Fruit fly (Drosophila melanogaster): Measurements from ENCODE around the gene CG4229.
A peak's percentile ranks its signal among the peaks of the same experiment; 100 is the strongest.

The CG4229 gene

DNA sequence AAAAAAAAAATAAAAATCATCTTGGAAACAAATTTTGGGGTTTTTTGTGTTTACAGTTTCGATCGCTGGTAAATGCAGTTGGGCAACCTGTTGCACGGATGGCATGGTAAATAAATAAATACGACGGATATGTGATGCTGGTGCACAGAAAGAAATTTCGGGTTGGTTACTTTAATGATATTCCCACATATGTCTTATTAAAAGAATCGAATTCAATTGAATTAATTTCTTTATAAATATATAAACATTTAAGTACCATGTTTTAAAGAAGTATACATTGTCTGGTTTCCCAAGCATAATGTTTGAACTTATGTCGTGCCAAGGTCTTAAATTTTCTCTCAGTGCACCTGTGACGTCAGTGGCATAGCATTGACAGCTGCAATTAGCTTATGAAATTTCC is 10.9 kb downstream of the CG4229 start (continued):
- TF ChIP-seq Trl (optimal IDR thresholded peaks at IDR 0.05) (no peak), Trl (GFP tag; optimal IDR thresholded peaks at IDR 0.05) (no peak), fd96Cb (tag; optimal IDR thresholded peaks at IDR 0.05) (peak; percentile 73), CG8388 (GFP tag; optimal IDR thresholded peaks at IDR 0.05) (peak; percentile 67), CG1792 (GFP tag; optimal IDR thresholded peaks at IDR 0.05) (no peak), ranshi (GFP tag; IDR thresholded peaks at IDR 0.05) (0 out of 2 replicates have a peak, but pooled peaks have one; percentile 52), Doc2 (GFP tag; IDR thresholded peaks at IDR 0.05) (no peak), CG8281 (tag; optimal IDR thresholded peaks at IDR 0.05) (peak; percentile 32), D19A (tag; optimal IDR thresholded peaks at IDR 0.05) (peak; percentile 68), CrebB (tag; optimal IDR thresholded peaks at IDR 0.05) (no peak), shn (GFP tag; optimal IDR thresholded peaks at IDR 0.05) (no peak), bsh (GFP tag; optimal IDR thresholded peaks at IDR 0.05) (peak in 1 of 2 experiments; percentile 84), amos (GFP tag; IDR thresholded peaks at IDR 0.05; ENCODE audit: partially characterized antibody) (no peak), gce (GFP tag; IDR thresholded peaks at IDR 0.05) (peak; percentile 50; the same call in 1 of the 3 replicates), Kr (GFP tag; optimal IDR thresholded peaks at IDR 0.05) (no peak), CG7357 (GFP tag; IDR thresholded peaks at IDR 0.05) (no peak), ems (GFP tag; optimal IDR thresholded peaks at IDR 0.05) (no peak), CG4424 (GFP tag; optimal IDR thresholded peaks at IDR 0.05) (peak; percentile 65), hb (GFP tag; IDR thresholded peaks at IDR 0.05; ENCODE audit: partially characterized antibody) (no peak), sug (tag; optimal IDR thresholded peaks at IDR 0.05) (peak; percentile 27), Dek (tag; optimal IDR thresholded peaks at IDR 0.05) (no peak), CG3281 (GFP tag; optimal IDR thresholded peaks at IDR 0.05) (peak; percentile 15), ash1 (GFP tag; optimal IDR thresholded peaks at IDR 0.05) (no peak), Nf-YB (GFP tag; optimal IDR thresholded peaks at IDR 0.05) (peak; percentile 37), phol (tag; optimal IDR thresholded peaks at IDR 0.05) (peak; percentile 79), Hr39 (optimal IDR thresholded peaks at IDR 0.05) (no peak), CG18011 (GFP tag; optimal IDR thresholded peaks at IDR 0.05) (no peak), CG15011 (GFP tag; optimal IDR thresholded peaks at IDR 0.05) (peak; percentile 40), CG43689 (GFP tag; IDR thresholded peaks at IDR 0.05) (no peak), crp (GFP tag; optimal IDR thresholded peaks at IDR 0.05) (no peak), CG13287 (GFP tag; IDR thresholded peaks at IDR 0.05; ENCODE audit: partially characterized antibody) (no peak), CG33557 (GFP tag; optimal IDR thresholded peaks at IDR 0.05) (peak; percentile 30), CG2875 (GFP tag; optimal IDR thresholded peaks at IDR 0.05) (peak; percentile 50), CG10274 (GFP tag; optimal IDR thresholded peaks at IDR 0.05) (no peak), CG7271 (tag; optimal IDR thresholded peaks at IDR 0.05) (no peak), inv (GFP tag; IDR thresholded peaks at IDR 0.05; ENCODE audit: partially characterized antibody) (no peak), ssp (GFP tag; IDR thresholded peaks at IDR 0.05) (0 out of 2 replicates have a peak, but pooled peaks have one; percentile 30), CG16815 (GFP tag; optimal IDR thresholded peaks at IDR 0.05) (peak; percentile 10), sna (GFP tag; IDR thresholded peaks at IDR 0.05; ENCODE audit: partially characterized antibody) (no peak), Hr51 (GFP tag; optimal IDR thresholded peaks at IDR 0.05) (peak in 1 of 2 experiments; percentile 79), Ada2b (GFP tag; IDR thresholded peaks at IDR 0.05) (peak; percentile 56), tna (GFP tag; IDR thresholded peaks at IDR 0.05; ENCODE audit: partially characterized antibody) (no peak), CG15696 (tag; optimal IDR thresholded peaks at IDR 0.05) (peak; percentile 61), MBD-R2 (GFP tag; IDR thresholded peaks at IDR 0.05) (no peak), CG34224 (GFP tag; IDR thresholded peaks at IDR 0.05; ENCODE audit: partially characterized antibody) (no peak), btn (GFP tag; optimal IDR thresholded peaks at IDR 0.05) (no peak), Mrtf (GFP tag; IDR thresholded peaks at IDR 0.05) (peak; percentile 30; the same call in 1 of the 3 replicates), CG15479 (GFP tag; optimal IDR thresholded peaks at IDR 0.05) (no peak), Poxn (GFP tag; IDR thresholded peaks at IDR 0.05) (no peak), TFAM (GFP tag; optimal IDR thresholded peaks at IDR 0.05) (no peak)
